Fruit fly (Drosophila melanogaster) whole organism, embryonic: Measurements from ENCODE around the gene CG5381.

Experiments used
- BtbVII ChIP-seq: fragments of 200-800 bp; sonication (Bioruptor generic); optimal IDR thresholded peaks from 3 replicates; lab custom pipeline; 2017; ENCODE audit warnings: missing biosample characterization, mild to moderate bottlenecking, missing genetic modification characterization
- CG10274 ChIP-seq: fragments of 200-800 bp; sonication (Bioruptor generic); optimal IDR thresholded peaks from 3 replicates; lab custom pipeline; 2017; ENCODE audit warnings: missing biosample characterization, mild to moderate bottlenecking, missing genetic modification characterization
- CG12104 ChIP-seq: fragments of 200-800 bp; sonication (Bioruptor generic); optimal IDR thresholded peaks from 3 replicates; lab custom pipeline; 2016; ENCODE audit warnings: missing biosample characterization, missing genetic modification characterization
- CG1233 ChIP-seq: fragments of 200-800 bp; sonication (Bioruptor generic); optimal IDR thresholded peaks from 4 replicates; lab custom pipeline; 2018; ENCODE audit warnings: missing biosample characterization, mild to moderate bottlenecking, missing genetic modification characterization
- CG13424 ChIP-seq: fragments of 200-800 bp; sonication (Bioruptor generic); optimal IDR thresholded peaks from 2 replicates; lab custom pipeline; 2019; ENCODE audit warnings: missing biosample characterization, mild to moderate bottlenecking, missing genetic modification characterization, moderate library complexity
- CG13624 ChIP-seq: fragments of 200-800 bp; sonication (Bioruptor generic); optimal IDR thresholded peaks from 2 replicates; lab custom pipeline; 2016; ENCODE audit warnings: missing biosample characterization, missing genetic modification characterization
- CG15479 ChIP-seq: fragments of 200-800 bp; sonication (Bioruptor generic); optimal IDR thresholded peaks from 3 replicates; lab custom pipeline; 2019; ENCODE audit warnings: missing biosample characterization, mild to moderate bottlenecking, missing genetic modification characterization, moderate library complexity
- CG15514 ChIP-seq: fragments of 200-800 bp; sonication (Bioruptor generic); optimal IDR thresholded peaks from 3 replicates; lab custom pipeline; 2017; ENCODE audit warnings: missing biosample characterization, missing genetic modification characterization, mild to moderate bottlenecking, moderate library complexity, missing genetic modification reagents
- CG2889 ChIP-seq: fragments of 200-800 bp; sonication (Bioruptor generic); IDR thresholded peaks from 3 replicates; pipeline ENCODE4 v1.3.6; 2022; ENCODE audit warnings: missing biosample characterization, missing genetic modification characterization
- CG6683 ChIP-seq: fragments of 200-800 bp; sonication (Bioruptor generic); optimal IDR thresholded peaks from 2 replicates; lab custom pipeline; 2017; ENCODE audit warnings: missing biosample characterization, mild to moderate bottlenecking, missing genetic modification characterization, missing genetic modification reagents
- CG6813 ChIP-seq: fragments of 200-800 bp; sonication (Bioruptor generic); optimal IDR thresholded peaks from 2 replicates; lab custom pipeline; 2017; ENCODE audit warnings: missing biosample characterization, missing genetic modification characterization, mild to moderate bottlenecking, moderate library complexity, missing genetic modification reagents
- CG7786 ChIP-seq: fragments of 200-800 bp; sonication (Bioruptor generic); optimal IDR thresholded peaks from 2 replicates; lab custom pipeline; 2016; ENCODE audit warnings: missing biosample characterization, missing genetic modification characterization
- CG9437 ChIP-seq: fragments of 200-800 bp; sonication (Bioruptor generic); optimal IDR thresholded peaks from 2 replicates; lab custom pipeline; 2018; ENCODE audit warnings: missing biosample characterization, mild to moderate bottlenecking, missing genetic modification characterization
- CG9817 ChIP-seq: fragments of 200-800 bp; sonication (Bioruptor generic); optimal IDR thresholded peaks from 2 replicates; lab custom pipeline; 2018; ENCODE audit warnings: missing biosample characterization, mild to moderate bottlenecking, missing genetic modification characterization, moderate library complexity
- Dll ChIP-seq: fragments of 200-800 bp; sonication (Bioruptor generic); IDR thresholded peaks from 4 replicates; pipeline ENCODE4 v1.3.6; 2022; ENCODE audit warnings: missing biosample characterization, missing genetic modification characterization; ENCODE audit not compliant: partially characterized antibody
- Doc2 ChIP-seq: fragments of 200-800 bp; sonication (Bioruptor generic); IDR thresholded peaks from 2 replicates; pipeline ENCODE4 v1.3.6; 2022; ENCODE audit warnings: missing biosample characterization, missing genetic modification characterization
- Doc3 ChIP-seq: fragments of 200-800 bp; sonication (Bioruptor generic); IDR thresholded peaks from 3 replicates; pipeline ENCODE4 v1.3.6; 2022; ENCODE audit warnings: missing biosample characterization, missing genetic modification characterization; ENCODE audit not compliant: partially characterized antibody
- HLH3B ChIP-seq: fragments of 200-800 bp; sonication (Bioruptor generic); IDR thresholded peaks from 2 replicates; pipeline ENCODE4 v1.3.6; 2022; ENCODE audit warnings: missing biosample characterization, missing genetic modification characterization
- Hmx ChIP-seq: fragments of 200-800 bp; sonication (Bioruptor generic); optimal IDR thresholded peaks from 2 replicates; lab custom pipeline; 2016; ENCODE audit warnings: missing biosample characterization, missing genetic modification characterization
- Mad ChIP-seq: fragments of 200-800 bp; sonication (Bioruptor generic); optimal IDR thresholded peaks from 2 replicates; lab custom pipeline; 2016; ENCODE audit warnings: missing biosample characterization, missing genetic modification characterization
- Max ChIP-seq: fragments of 200-800 bp; sonication (Bioruptor generic); optimal IDR thresholded peaks from 2 replicates; lab custom pipeline; 2016; ENCODE audit warnings: missing biosample characterization, mild to moderate bottlenecking, missing genetic modification characterization
- Mrtf ChIP-seq: fragments of 200-800 bp; sonication (Bioruptor generic); IDR thresholded peaks from 3 replicates; pipeline ENCODE4 v1.3.6; 2022; ENCODE audit warnings: missing biosample characterization, missing genetic modification characterization
- NK7.1 ChIP-seq: fragments of 200-800 bp; sonication (Bioruptor generic); optimal IDR thresholded peaks from 3 replicates; lab custom pipeline; 2016; ENCODE audit warnings: missing biosample characterization, missing genetic modification characterization
- Optix ChIP-seq: fragments of 200-800 bp; sonication (Bioruptor generic); IDR thresholded peaks from 3 replicates; pipeline ENCODE4 v1.3.6; 2022; ENCODE audit warnings: missing biosample characterization, missing genetic modification characterization
- Ravus ChIP-seq: fragments of 200-800 bp; sonication (Bioruptor generic); IDR thresholded peaks from 2 replicates; pipeline ENCODE4 v1.3.6; 2022; ENCODE audit warnings: missing biosample characterization, missing genetic modification characterization
- Scr ChIP-seq: fragments of 200-800 bp; sonication (Bioruptor generic); IDR thresholded peaks from 2 replicates; pipeline ENCODE4 v1.3.6; 2022; ENCODE audit warnings: missing biosample characterization, missing genetic modification characterization; ENCODE audit not compliant: partially characterized antibody
- Sox100B ChIP-seq: fragments of 200-800 bp; sonication (Bioruptor generic); optimal IDR thresholded peaks from 3 replicates; lab custom pipeline; 2018; ENCODE audit warnings: missing biosample characterization, mild to moderate bottlenecking, missing genetic modification characterization
- Tbp ChIP-seq: fragments of >200 bp; optimal IDR thresholded peaks from 2 replicates; lab custom pipeline; 2018; ENCODE audit warnings: missing biosample characterization, missing genetic modification characterization
- Usf ChIP-seq: fragments of 200-800 bp; sonication (Bioruptor generic); optimal IDR thresholded peaks from 2 replicates; lab custom pipeline; 2017; ENCODE audit warnings: missing genotype, missing biosample characterization, missing genetic modification characterization
- ac ChIP-seq: fragments of 200-800 bp; sonication (Bioruptor generic); optimal IDR thresholded peaks from 3 replicates; lab custom pipeline; 2017; ENCODE audit warnings: missing biosample characterization, mild to moderate bottlenecking, missing genetic modification characterization
- ap ChIP-seq: fragments of 200-800 bp; sonication (Bioruptor generic); IDR thresholded peaks from 2 replicates; pipeline ENCODE4 v1.3.6; 2022; ENCODE audit warnings: missing biosample characterization, missing genetic modification characterization
- br ChIP-seq: fragments of >200 bp; optimal IDR thresholded peaks from 2 replicates; lab custom pipeline; 2017
- corto ChIP-seq: fragments of 200-800 bp; sonication (Bioruptor generic); optimal IDR thresholded peaks from 2 replicates; lab custom pipeline; 2016; ENCODE audit warnings: missing biosample characterization, mild to moderate bottlenecking, missing genetic modification characterization, moderate library complexity
- croc ChIP-seq: fragments of 200-800 bp; sonication (Bioruptor generic); conservative IDR thresholded peaks from 3 replicates; pipeline ENCODE4 v1.3.6; 2022; ENCODE audit warnings: missing biosample characterization, missing genetic modification characterization
- dm ChIP-seq: fragments of 200-800 bp; sonication (Bioruptor generic); optimal IDR thresholded peaks from 3 replicates; lab custom pipeline; 2016; ENCODE audit warnings: missing biosample characterization, missing genetic modification characterization
- dmrt11E ChIP-seq: fragments of 200-800 bp; sonication (Bioruptor generic); optimal IDR thresholded peaks from 3 replicates; lab custom pipeline; 2018; ENCODE audit warnings: missing biosample characterization, mild to moderate bottlenecking, missing genetic modification characterization, moderate library complexity
- ewg ChIP-seq: fragments of 200-800 bp; sonication (Bioruptor generic); optimal IDR thresholded peaks from 3 replicates; lab custom pipeline; 2017; ENCODE audit warnings: mild to moderate bottlenecking, missing biosample characterization, missing genetic modification reagents, missing genetic modification characterization
- fru ChIP-seq: fragments of >200 bp; optimal IDR thresholded peaks from 2 replicates; lab custom pipeline; 2017
- fu2 ChIP-seq: fragments of 200-800 bp; sonication (Bioruptor generic); optimal IDR thresholded peaks from 2 replicates; lab custom pipeline; 2016; ENCODE audit warnings: missing biosample characterization, missing genetic modification characterization
- gfzf ChIP-seq: fragments of 200-800 bp; sonication (Bioruptor generic); optimal IDR thresholded peaks from 2 replicates; lab custom pipeline; 2016; ENCODE audit warnings: missing biosample characterization, mild to moderate bottlenecking, missing genetic modification characterization, moderate library complexity
- gsb ChIP-seq: fragments of 200-800 bp; sonication (Bioruptor generic); IDR thresholded peaks from 2 replicates; pipeline ENCODE4 v1.3.6; 2022; ENCODE audit warnings: missing biosample characterization, missing genetic modification characterization
- lola ChIP-seq, 3 experiments: fragments of >200 bp in 2 of 3; fragments of 200-800 bp in 1 of 3; sonication (Bioruptor generic) in 1 of 3; optimal IDR thresholded peaks; 2 replicates each; lab custom pipeline; 2017 to 2019; ENCODE audit warnings: missing biosample characterization in 3 of 3, missing genetic modification characterization in 3 of 3, mild to moderate bottlenecking in 1 of 3, moderate library complexity in 1 of 3
- mld ChIP-seq: fragments of 200-800 bp; sonication (Bioruptor generic); IDR thresholded peaks from 3 replicates; pipeline ENCODE4 v1.3.6; 2022; ENCODE audit warnings: missing biosample characterization, missing genetic modification characterization; ENCODE audit not compliant: partially characterized antibody
- nerfin-2 ChIP-seq: fragments of 200-800 bp; sonication (Bioruptor generic); IDR thresholded peaks from 2 replicates; pipeline ENCODE4 v1.3.6; 2022; ENCODE audit warnings: missing biosample characterization, missing genetic modification characterization; ENCODE audit not compliant: partially characterized antibody
- psq ChIP-seq: fragments of 200-800 bp; sonication (Bioruptor generic); optimal IDR thresholded peaks from 2 replicates; lab custom pipeline; 2017; ENCODE audit warnings: missing biosample characterization, missing genetic modification characterization
- rib ChIP-seq: fragments of 200-800 bp; sonication (Bioruptor generic); IDR thresholded peaks from 2 replicates; pipeline ENCODE4 v1.3.6; 2022; ENCODE audit warnings: missing biosample characterization, missing genetic modification characterization
- row ChIP-seq: fragments of 200-800 bp; sonication (Bioruptor generic); IDR thresholded peaks from 3 replicates; pipeline ENCODE4 v1.3.6; 2022; ENCODE audit warnings: missing biosample characterization, missing genetic modification characterization
- salm ChIP-seq: fragments of 200-800 bp; sonication (Bioruptor generic); optimal IDR thresholded peaks from 2 replicates; lab custom pipeline; 2018; ENCODE audit warnings: missing biosample characterization, mild to moderate bottlenecking, missing genetic modification characterization
- shn ChIP-seq: fragments of 200-800 bp; sonication (Bioruptor generic); optimal IDR thresholded peaks from 3 replicates; lab custom pipeline; 2016; ENCODE audit warnings: missing biosample characterization, missing genetic modification characterization
- sug ChIP-seq: fragments of 200-800 bp; optimal IDR thresholded peaks from 2 replicates; lab custom pipeline; 2019; ENCODE audit warnings: missing biosample characterization, mild to moderate bottlenecking, missing genetic modification characterization, moderate library complexity
- yki ChIP-seq: fragments of >200 bp; optimal IDR thresholded peaks from 3 replicates; lab custom pipeline; 2018

The CG5381 gene

dm6 chr2L:10339212-10339721 lies 16.4 kb upstream of the CG5381 start, which contains the start of gene SamDC (continued):
- TF ChIP-seq CG13624 (peak; percentile 7), shn (GFP tag; lab: Kevin White, UChicago) (no peak), corto (GFP tag; lab: Kevin White, UChicago) (peak; percentile 19), Hmx (GFP tag; lab: Kevin White, UChicago) (no peak), CG6683 (GFP tag; lab: Kevin White, UChicago) (no peak), NK7.1 (peak; percentile 27), CG13424 (peak; percentile 59), salm (tag; lab: Kevin White, UChicago) (peak; percentile 14), psq (peak; percentile 38), Max (GFP tag; lab: Kevin White, UChicago) (peak; percentile 4), ewg (no peak), Doc2 (GFP tag; lab: Robert Waterston, UW) (no peak), CG12104 (GFP tag; lab: Kevin White, UChicago) (no peak), ac (GFP tag; lab: Kevin White, UChicago) (no peak), HLH3B (GFP tag; lab: Robert Waterston, UW) (peak; percentile 52; the same call in 1 of the 2 replicates), Doc3 (GFP tag; lab: Robert Waterston, UW) (peak; percentile 68), Mad (GFP tag; lab: Kevin White, UChicago) (peak; percentile 4), BtbVII (peak; percentile 36), row (peak; percentile 90), dm (GFP tag; lab: Kevin White, UChicago) (peak; percentile 65), Optix (GFP tag; lab: Robert Waterston, UW) (no peak), ap (no peak), nerfin-2 (GFP tag; lab: Robert Waterston, UW) (peak; percentile 59; the same call in 1 of the 2 replicates), CG2889 (GFP tag; lab: Robert Waterston, UW) (no peak), br (lab: Kevin White, UChicago) (no peak), CG9817 (peak; percentile 29), CG9437 (GFP tag; lab: Kevin White, UChicago) (peak; percentile 25), CG7786 (GFP tag; lab: Kevin White, UChicago) (peak; percentile 16), CG6813 (GFP tag; lab: Kevin White, UChicago) (peak; percentile 46), Tbp (GFP tag; lab: Kevin White, UChicago) (no peak), yki (no peak), Mrtf (GFP tag; lab: Robert Waterston, UW) (no peak), gfzf (GFP tag; lab: Kevin White, UChicago) (peak; percentile 35), CG15479 (no peak), Sox100B (GFP tag; lab: Kevin White, UChicago) (peak; percentile 17), Usf (GFP tag; lab: Kevin White, UChicago) (no peak), Dll (peak; percentile 77), lola (GFP tag; optimal IDR thresholded peaks at IDR 0.05; lab: Kevin White, UChicago) (peak in 2 of 3 experiments; percentile 24 to 98), mld (GFP tag; lab: Robert Waterston, UW) (peak; percentile 85), fru (lab: Kevin White, UChicago) (no peak), fu2 (no peak), rib (GFP tag; lab: Robert Waterston, UW) (no peak), CG1233 (no peak), sug (tag; lab: Kevin White, UChicago) (peak; percentile 48), croc (no peak), CG10274 (GFP tag; lab: Kevin White, UChicago) (no peak), dmrt11E (tag; lab: Kevin White, UChicago) (peak; percentile 38), Ravus (GFP tag; lab: Robert Waterston, UW) (no peak), CG15514 (GFP tag; lab: Kevin White, UChicago) (peak; percentile 80), gsb (GFP tag; lab: Robert Waterston, UW) (no peak), Scr (peak; percentile 85)
